Fruit fly (Drosophila melanogaster) whole organism, adult: ENCODE measurements around the gene Osi22.

Source experiments
- CG14711 ChIP-seq: fragments of 200-800 bp; sonication (Bioruptor generic); optimal IDR thresholded peaks from 2 replicates; lab custom pipeline; 2018; ENCODE audit warnings: missing biosample characterization, mild to moderate bottlenecking, missing genetic modification characterization, moderate library complexity
- CG5204 ChIP-seq: fragments of 200-800 bp; sonication (Bioruptor generic); optimal IDR thresholded peaks from 2 replicates; lab custom pipeline; 2016; ENCODE audit warnings: missing biosample characterization, missing genetic modification characterization
- CG7045 ChIP-seq: fragments of 200-800 bp; sonication (Bioruptor generic); optimal IDR thresholded peaks from 2 replicates; lab custom pipeline; 2017; ENCODE audit warnings: missing biosample characterization, mild to moderate bottlenecking, missing genetic modification characterization
- Mnt ChIP-seq: fragments of 200-800 bp; sonication (Bioruptor generic); optimal IDR thresholded peaks from 2 replicates; lab custom pipeline; 2016; ENCODE audit warnings: missing biosample characterization, mild to moderate bottlenecking, missing genetic modification characterization
- bab1 ChIP-seq: fragments of 200-800 bp; sonication (Bioruptor generic); optimal IDR thresholded peaks from 3 replicates; lab custom pipeline; 2019; ENCODE audit warnings: missing biosample characterization, mild to moderate bottlenecking, missing genetic modification characterization, moderate library complexity
- tj ChIP-seq: fragments of 200-800 bp; sonication (Bioruptor generic); optimal IDR thresholded peaks from 3 replicates; lab custom pipeline; 2017; ENCODE audit warnings: missing biosample characterization, mild to moderate bottlenecking, missing genetic modification characterization, moderate library complexity

Gene Osi22

dm6 chr3R:13334007-13334406 lies 43.6 kb downstream of the Osi22 start, which contains the start of gene PK2-R2:
PK2-R2 (minus strand) TSS chr3R:13334166.
- no peak for TF ChIP-seq CG14711
- TF ChIP-seq bab1 (GFP tag; lab: Kevin White, UChicago), result no peak
- TF ChIP-seq CG5204 (GFP tag; lab: Kevin White, UChicago), result no peak
- TF ChIP-seq CG7045, result no peak

dm6 chr3R:13338030-13338429 lies 47.6 kb downstream of the Osi22 start, which contains the start of gene PK2-R1:
PK2-R1 (plus strand) TSS chr3R:13338330.
- no peak for TF ChIP-seq tj (GFP tag; lab: Kevin White, UChicago)
- no peak for TF ChIP-seq Mnt (GFP tag; lab: Kevin White, UChicago)
